Worm (Caenorhabditis elegans) whole organism, young adult: Measurements from ENCODE around the gene Y57E12B.4.
A peak's percentile ranks its signal among the peaks of the same experiment; 100 is the strongest.

Experiments
- B0261.1 ChIP-seq: sonication (generic microtip); optimal IDR thresholded peaks from 2 replicates; lab custom pipeline; 2016; ENCODE audit warnings: mild to moderate bottlenecking, missing genetic modification characterization, moderate library complexity, missing compliant biosample characterization
- B0336.3 ChIP-seq: fragments of 200-800 bp; sonication (Bioruptor generic); IDR thresholded peaks from 2 replicates; pipeline ENCODE4 v1.3.6; 2022; ENCODE audit warnings: missing genetic modification characterization, missing compliant biosample characterization
- C06A6.2 ChIP-seq: fragments of 200-800 bp; sonication (Bioruptor generic); conservative IDR thresholded peaks from 2 replicates; pipeline ENCODE4 v1.3.6; 2022; ENCODE audit warnings: missing genetic modification characterization, missing compliant biosample characterization
- D2030.7 ChIP-seq: fragments of 200-800 bp; sonication (Bioruptor generic); IDR thresholded peaks from 2 replicates; pipeline ENCODE4 v1.3.6; 2022; ENCODE audit warnings: missing genetic modification reagents, missing genetic modification characterization, missing compliant biosample characterization
- F37B4.10 ChIP-seq: fragments of 200-800 bp; sonication (Bioruptor generic); IDR thresholded peaks from 2 replicates; pipeline ENCODE4 v1.3.6; 2022; ENCODE audit warnings: missing genetic modification characterization, missing compliant biosample characterization
- F39B2.1 ChIP-seq: fragments of 200-800 bp; sonication (Bioruptor generic); IDR thresholded peaks from 2 replicates; pipeline ENCODE4 v1.3.6; 2022; ENCODE audit warnings: missing genetic modification reagents, missing genetic modification characterization, missing compliant biosample characterization
- F49E8.2 ChIP-seq: sonication (generic microtip); optimal IDR thresholded peaks from 3 replicates; lab custom pipeline; 2017; ENCODE audit warnings: missing genetic modification characterization, mild to moderate bottlenecking, missing compliant biosample characterization, antibody characterized with exemption, moderate library complexity; ENCODE audit not compliant: insufficient read depth
- F55B11.4 ChIP-seq: sonication (generic microtip); optimal IDR thresholded peaks from 2 replicates; lab custom pipeline; 2016; ENCODE audit warnings: missing compliant biosample characterization, missing genetic modification characterization, borderline replicate concordance; ENCODE audit not compliant: insufficient read depth
- T26A5.8 ChIP-seq: sonication (generic microtip); optimal IDR thresholded peaks from 2 replicates; lab custom pipeline; 2016; ENCODE audit warnings: missing genetic modification characterization, missing compliant biosample characterization
- aptf-3 ChIP-seq: fragments of 200-800 bp; sonication (Bioruptor generic); IDR thresholded peaks from 2 replicates; pipeline ENCODE4 v1.3.6; 2022; ENCODE audit warnings: missing genetic modification characterization, missing compliant biosample characterization
- athp-1 ChIP-seq: sonication (generic microtip); optimal IDR thresholded peaks from 2 replicates; lab custom pipeline; 2017; ENCODE audit warnings: mild to moderate bottlenecking, missing genetic modification characterization, missing compliant biosample characterization
- attf-3 ChIP-seq: fragments of 200-800 bp; sonication (Bioruptor generic); conservative IDR thresholded peaks from 2 replicates; pipeline ENCODE4 v1.3.6; 2022; ENCODE audit warnings: missing genetic modification reagents, missing genetic modification characterization, missing compliant biosample characterization
- attf-5 ChIP-seq: fragments of 200-800 bp; sonication (Bioruptor generic); optimal IDR thresholded peaks from 2 replicates; lab custom pipeline; 2018; ENCODE audit warnings: mild to moderate bottlenecking, missing genetic modification characterization, missing compliant biosample characterization
- bed-2 ChIP-seq: fragments of 200-800 bp; sonication (Bioruptor generic); IDR thresholded peaks from 2 replicates; pipeline ENCODE4 v1.3.6; 2022; ENCODE audit warnings: missing genetic modification reagents, missing genetic modification characterization, missing compliant biosample characterization
- dox-1 ChIP-seq: fragments of 200-800 bp; sonication (Bioruptor generic); IDR thresholded peaks from 2 replicates; pipeline ENCODE4 v1.3.6; 2022; ENCODE audit warnings: missing genetic modification reagents, missing genetic modification characterization, missing compliant biosample characterization
- efl-1 ChIP-seq: fragments of 150-350 bp; optimal IDR thresholded peaks from 2 replicates; lab custom pipeline; 2014; ENCODE audit warnings: missing biosample characterization, missing genetic modification reagents, missing genetic modification characterization
- egl-44 ChIP-seq: fragments of 200-800 bp; sonication (Bioruptor generic); IDR thresholded peaks from 2 replicates; pipeline ENCODE4 v1.3.6; 2022; ENCODE audit warnings: missing genetic modification reagents, missing genetic modification characterization, missing compliant biosample characterization
- ets-4 ChIP-seq: fragments of 200-800 bp; sonication (Bioruptor generic); optimal IDR thresholded peaks from 2 replicates; lab custom pipeline; 2018; ENCODE audit warnings: mild to moderate bottlenecking, missing genetic modification characterization, missing compliant biosample characterization
- gei-17 ChIP-seq: fragments of 200-800 bp; sonication (Bioruptor generic); optimal IDR thresholded peaks from 2 replicates; lab custom pipeline; 2018; ENCODE audit warnings: mild to moderate bottlenecking, missing genetic modification characterization, missing compliant biosample characterization
- him-1 ChIP-seq: sonication (generic microtip); optimal IDR thresholded peaks from 2 replicates; lab custom pipeline; 2016; ENCODE audit warnings: missing genotype, missing genetic modification reagents, missing genetic modification characterization, missing compliant biosample characterization
- lin-26 ChIP-seq: fragments of 200-800 bp; sonication (Bioruptor generic); IDR thresholded peaks from 2 replicates; pipeline ENCODE4 v1.3.6; 2022; ENCODE audit warnings: missing genetic modification reagents, missing genetic modification characterization, missing compliant biosample characterization
- lsy-27 ChIP-seq: sonication (generic microtip); optimal IDR thresholded peaks from 2 replicates; lab custom pipeline; 2017; ENCODE audit warnings: missing genetic modification characterization, mild to moderate bottlenecking, missing compliant biosample characterization, antibody characterized with exemption, missing genotype, borderline replicate concordance; ENCODE audit not compliant: insufficient read depth
- madf-3 ChIP-seq: fragments of 200-800 bp; sonication (Bioruptor generic); IDR thresholded peaks from 2 replicates; pipeline ENCODE4 v1.3.6; 2022; ENCODE audit warnings: missing genetic modification reagents, missing genetic modification characterization, missing compliant biosample characterization
- madf-6 ChIP-seq: fragments of 200-800 bp; sonication (Bioruptor generic); IDR thresholded peaks from 2 replicates; pipeline ENCODE4 v1.3.6; 2022; ENCODE audit warnings: missing genetic modification reagents, missing genetic modification characterization, missing compliant biosample characterization
- mxl-1 ChIP-seq: sonication (generic microtip); optimal IDR thresholded peaks from 2 replicates; lab custom pipeline; 2016; ENCODE audit warnings: missing genetic modification characterization, missing compliant biosample characterization
- nfya-2 ChIP-seq: fragments of 200-800 bp; sonication (Bioruptor generic); IDR thresholded peaks from 2 replicates; pipeline ENCODE4 v1.3.6; 2022; ENCODE audit warnings: missing genetic modification reagents, missing genetic modification characterization, missing compliant biosample characterization
- nhr-120 ChIP-seq: fragments of 200-800 bp; sonication (Bioruptor generic); IDR thresholded peaks from 2 replicates; pipeline ENCODE4 v1.3.6; 2022; ENCODE audit warnings: missing genetic modification characterization, missing compliant biosample characterization
- nhr-179 ChIP-seq: sonication (generic microtip); optimal IDR thresholded peaks from 2 replicates; lab custom pipeline; 2016; ENCODE audit warnings: mild to moderate bottlenecking, missing genetic modification characterization, missing compliant biosample characterization
- nhr-27 ChIP-seq: fragments of 200-800 bp; sonication (Bioruptor generic); optimal IDR thresholded peaks from 2 replicates; lab custom pipeline; 2018; ENCODE audit warnings: mild to moderate bottlenecking, missing genetic modification characterization, moderate library complexity, missing compliant biosample characterization
- nhr-90 ChIP-seq: sonication (generic microtip); optimal IDR thresholded peaks from 2 replicates; lab custom pipeline; 2016; ENCODE audit warnings: missing genotype, mild to moderate bottlenecking, missing genetic modification characterization, missing compliant biosample characterization
- rpc-1 ChIP-seq, 2 experiments: fragments of 150-350 bp in 1 of 2; sonication (generic microtip) in 1 of 2; optimal IDR thresholded peaks; 2 replicates each; lab custom pipeline; 2014 to 2018; ENCODE audit warnings: missing biosample characterization in 1 of 2, missing genetic modification characterization in 1 of 2, missing genetic modification reagents in 1 of 2, missing genotype in 1 of 2
- sdz-38 ChIP-seq: sonication (generic microtip); optimal IDR thresholded peaks from 2 replicates; lab custom pipeline; 2016; ENCODE audit warnings: missing genotype, missing genetic modification characterization, missing compliant biosample characterization
- sea-2 ChIP-seq: fragments of 200-800 bp; sonication (Bioruptor generic); IDR thresholded peaks from 2 replicates; pipeline ENCODE4 v1.3.6; 2022; ENCODE audit warnings: missing genetic modification characterization, missing compliant biosample characterization
- snpc-1.3 ChIP-seq: sonication (generic microtip); optimal IDR thresholded peaks from 2 replicates; lab custom pipeline; 2017; ENCODE audit warnings: missing genetic modification characterization, mild to moderate bottlenecking, missing compliant biosample characterization, antibody characterized with exemption, moderate library complexity, missing genotype, missing genetic modification reagents; ENCODE audit not compliant: insufficient read depth
- snpc-3.4 ChIP-seq: sonication (generic microtip); optimal IDR thresholded peaks from 2 replicates; lab custom pipeline; 2017; ENCODE audit warnings: missing genetic modification characterization, mild to moderate bottlenecking, missing compliant biosample characterization, antibody characterized with exemption, moderate library complexity, missing genotype, missing genetic modification reagents
- tbp1 ChIP-seq: fragments of 200-800 bp; sonication (Bioruptor generic); optimal IDR thresholded peaks from 2 replicates; lab custom pipeline; 2018; ENCODE audit warnings: mild to moderate bottlenecking, missing genetic modification characterization, missing compliant biosample characterization
- tlf-1 ChIP-seq: fragments of 200-800 bp; sonication (Bioruptor generic); optimal IDR thresholded peaks from 2 replicates; lab custom pipeline; 2018; ENCODE audit warnings: mild to moderate bottlenecking, missing genetic modification characterization, missing compliant biosample characterization
- zfh-2 ChIP-seq: fragments of 200-800 bp; sonication (Bioruptor generic); conservative IDR thresholded peaks from 2 replicates; pipeline ENCODE4 v1.3.6; 2022; ENCODE audit warnings: missing genetic modification reagents, missing genetic modification characterization, missing compliant biosample characterization
- zim-3 ChIP-seq: sonication (generic microtip); optimal IDR thresholded peaks from 2 replicates; lab custom pipeline; 2017; ENCODE audit warnings: mild to moderate bottlenecking, missing genetic modification characterization, moderate library complexity, missing compliant biosample characterization
- ztf-18 ChIP-seq: sonication (generic microtip); optimal IDR thresholded peaks from 2 replicates; lab custom pipeline; 2016; ENCODE audit warnings: missing genotype, mild to moderate bottlenecking, missing genetic modification characterization, missing compliant biosample characterization
- ztf-26 ChIP-seq: sonication (generic microtip); optimal IDR thresholded peaks from 2 replicates; lab custom pipeline; 2017; ENCODE audit warnings: missing genetic modification characterization, missing compliant biosample characterization
- ztf-3 ChIP-seq: fragments of 200-800 bp; sonication (Bioruptor generic); optimal IDR thresholded peaks from 2 replicates; lab custom pipeline; 2018; ENCODE audit warnings: mild to moderate bottlenecking, missing genetic modification characterization, missing compliant biosample characterization
- ztf-6 ChIP-seq: fragments of 200-800 bp; sonication (Bioruptor generic); IDR thresholded peaks from 2 replicates; pipeline ENCODE4 v1.3.6; 2022; ENCODE audit warnings: missing genetic modification reagents, missing genetic modification characterization, missing compliant biosample characterization

Y57E12B.4 gene

DNA sequence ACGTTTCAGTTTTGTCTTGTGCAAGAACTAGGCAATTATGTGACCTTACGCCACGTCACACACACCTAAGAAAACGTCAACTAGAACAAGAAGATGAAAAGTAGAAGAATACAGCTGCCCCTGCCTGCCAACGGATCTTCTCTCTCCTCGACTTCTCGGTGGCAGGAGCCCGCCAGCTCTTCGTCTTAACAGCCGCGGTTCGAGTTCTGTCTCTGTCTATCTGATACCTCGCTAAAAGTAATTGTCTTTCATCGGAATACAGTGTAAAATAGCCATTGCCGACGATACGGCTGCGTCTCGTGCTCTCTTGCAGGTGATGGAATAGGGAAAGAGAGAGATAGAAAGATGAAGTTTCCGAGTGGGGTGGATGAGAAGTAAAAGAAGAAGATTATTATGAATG, 17.1 kb downstream of the Y57E12B.4 start:
- TF ChIP-seq zfh-2 (peak; percentile 59), D2030.7 (GFP tag; lab: Robert Waterston, UW) (no peak)

DNA sequence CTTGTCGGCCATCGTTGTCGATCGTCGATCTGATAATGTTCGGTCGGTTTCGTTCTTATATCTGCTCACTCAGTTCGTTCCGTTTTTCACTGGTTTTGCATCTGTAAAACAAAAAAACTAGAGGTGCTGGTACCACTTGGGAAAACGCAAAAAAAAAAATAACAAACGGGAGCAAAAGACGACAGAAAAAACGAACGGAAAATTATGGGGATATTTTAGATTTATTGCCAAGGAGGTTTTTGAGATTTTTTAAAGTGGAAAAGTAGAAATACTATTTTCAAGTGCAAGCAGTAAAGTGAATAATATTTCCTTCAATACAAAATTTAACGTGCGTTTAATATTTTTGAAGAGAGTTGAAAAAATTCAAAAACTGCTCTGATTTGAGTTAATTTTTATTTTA, 18.4 kb downstream of the Y57E12B.4 start, which contains the start of gene unc-68:
Gene unc-68, minus strand, starts transcription at position 101 of the 400 bp plus-strand sequence.
- TF ChIP-seq gei-17 (GFP tag; lab: Kevin White, UChicago) (no peak), efl-1 (GFP tag; lab: Kevin White, UChicago) (no peak), ztf-6 (GFP tag; lab: Robert Waterston, UW) (no peak), madf-3 (GFP tag; lab: Robert Waterston, UW) (no peak), bed-2 (GFP tag; lab: Robert Waterston, UW) (no peak), nfya-2 (no peak), snpc-1.3 (tag; lab: Kevin White, UChicago) (no peak)
- TF ChIP-seq, all 124 proteins: peak for 0

DNA sequence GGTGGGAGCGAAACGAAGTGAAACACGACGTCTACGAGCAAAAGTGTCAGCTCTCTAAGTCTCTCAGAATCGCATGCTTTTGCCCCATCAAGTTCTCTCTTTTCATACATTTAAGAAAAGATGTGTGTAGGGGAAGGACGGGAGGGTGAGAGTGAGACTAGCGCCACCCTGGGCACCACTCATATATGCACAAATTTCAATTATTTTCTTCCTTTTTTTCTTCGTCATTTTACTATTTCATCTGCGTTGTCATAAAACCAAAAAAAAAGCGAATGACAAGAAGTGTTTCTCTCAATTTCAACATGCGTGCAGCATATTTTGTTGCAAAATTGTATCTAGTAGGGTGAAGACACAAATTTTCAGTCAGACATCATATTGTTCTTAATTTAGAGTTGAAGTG, 20.7 kb downstream of the Y57E12B.4 start:
- TF ChIP-seq aptf-3 = no peak
- no peak for TF ChIP-seq zim-3
- TF ChIP-seq F49E8.2 = no peak
- TF ChIP-seq tlf-1 = no peak
- TF ChIP-seq lsy-27 (tag; lab: Kevin White, UChicago) = no peak
- no peak for TF ChIP-seq efl-1 (GFP tag; lab: Kevin White, UChicago)
- TF ChIP-seq tbp1 (GFP tag; lab: Kevin White, UChicago) = no peak
- TF ChIP-seq F37B4.10 (GFP tag; lab: Robert Waterston, UW) = no peak
- no peak for TF ChIP-seq nhr-120
- no peak for TF ChIP-seq T26A5.8 (tag; lab: Kevin White, UChicago)
- no peak for TF ChIP-seq nhr-179 (tag; lab: Kevin White, UChicago)
- TF ChIP-seq F39B2.1 = no peak
- TF ChIP-seq sdz-38 (tag; lab: Kevin White, UChicago) = no peak
- TF ChIP-seq bed-2 (GFP tag; lab: Robert Waterston, UW) = no peak
- no peak for TF ChIP-seq B0261.1 (tag; lab: Kevin White, UChicago)
- no peak for TF ChIP-seq C06A6.2
- TF ChIP-seq gei-17 (GFP tag; lab: Kevin White, UChicago) = no peak
- TF ChIP-seq ets-4 (GFP tag; lab: Kevin White, UChicago) = no peak
- no peak for TF ChIP-seq nhr-27 (tag; lab: Kevin White, UChicago)
- TF ChIP-seq ztf-3 (GFP tag; lab: Kevin White, UChicago) = no peak

DNA sequence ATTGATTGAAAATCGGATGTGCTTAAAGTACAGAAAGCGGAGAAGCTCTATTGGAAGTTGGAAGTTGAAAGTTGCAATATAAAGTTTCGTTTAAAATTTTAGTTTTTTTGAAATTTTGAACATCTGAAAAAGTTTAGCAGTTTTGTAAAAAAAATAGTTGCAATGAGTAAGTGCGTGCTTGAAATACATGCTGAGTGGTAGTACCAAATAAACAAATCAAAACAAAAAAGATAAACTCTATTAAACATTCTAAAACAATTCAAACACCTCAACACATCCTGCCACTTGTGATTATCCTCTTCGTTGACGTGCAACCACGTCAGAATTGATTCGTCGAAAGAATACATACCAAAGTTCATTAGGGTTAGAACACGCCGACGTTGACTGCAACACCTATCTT, 28.1 kb downstream of the Y57E12B.4 start:
- TF ChIP-seq athp-1 (tag; lab: Kevin White, UChicago) = no peak
- TF ChIP-seq nhr-90 (tag; lab: Kevin White, UChicago) = no peak
- no peak for TF ChIP-seq attf-3
- TF ChIP-seq madf-3 (GFP tag; lab: Robert Waterston, UW) = no peak
- TF ChIP-seq ztf-26 = no peak
- TF ChIP-seq B0336.3 (GFP tag; lab: Robert Waterston, UW) = no peak

DNA sequence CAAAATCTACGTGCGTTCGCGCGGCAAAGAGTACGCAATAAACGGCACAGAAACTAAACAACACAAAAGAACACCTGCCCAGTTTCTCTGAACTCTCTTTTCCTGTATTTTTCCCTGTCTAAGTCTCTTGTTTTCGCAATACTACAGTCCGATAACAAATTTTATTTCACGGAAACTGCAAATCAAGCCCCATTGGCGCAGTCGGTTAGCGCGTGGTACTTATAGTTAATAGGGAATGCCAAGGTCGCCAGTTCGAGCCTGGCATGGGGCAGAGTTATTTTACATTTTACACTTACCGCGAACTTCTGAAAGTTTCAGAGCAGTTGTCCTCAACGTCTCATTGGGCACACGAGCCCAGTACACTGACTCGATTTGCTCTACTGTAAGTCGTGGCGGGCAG, 30.1 kb downstream of the Y57E12B.4 start:
- TF ChIP-seq zfh-2 = no peak
- TF ChIP-seq lin-26 (GFP tag; lab: Robert Waterston, UW) = peak; percentile 70; the same call in 1 of the 2 replicates
- TF ChIP-seq snpc-3.4 = no peak
- no peak for TF ChIP-seq mxl-1 (tag; lab: Kevin White, UChicago)
- 0 out of 2 replicates have a peak, but pooled peaks have one; percentile 24 for TF ChIP-seq egl-44 (GFP tag; lab: Robert Waterston, UW)
- no peak for TF ChIP-seq F37B4.10 (GFP tag; lab: Robert Waterston, UW)
- peak; percentile 84 for TF ChIP-seq tbp1 (GFP tag; lab: Kevin White, UChicago)
- peak; percentile 44 for TF ChIP-seq rpc-1 (optimal IDR thresholded peaks at IDR 0.05; lab: Kevin White, UChicago)
- peak; percentile 70 for TF ChIP-seq rpc-1 (tag; optimal IDR thresholded peaks at IDR 0.05; lab: Kevin White, UChicago)
- TF ChIP-seq attf-5 (GFP tag; lab: Kevin White, UChicago) = peak; percentile 0
- TF ChIP-seq F55B11.4 = no peak
- peak; percentile 66 for TF ChIP-seq B0261.1 (tag; lab: Kevin White, UChicago)
- no peak for TF ChIP-seq sea-2 (GFP tag; lab: Robert Waterston, UW)
- 0 out of 2 replicates have a peak, but pooled peaks have one; percentile 21 for TF ChIP-seq madf-6 (GFP tag; lab: Robert Waterston, UW)
- peak; percentile 52; the same call in 1 of the 2 replicates for TF ChIP-seq dox-1 (GFP tag; lab: Robert Waterston, UW)
- TF ChIP-seq ztf-18 (tag; lab: Kevin White, UChicago) = no peak
- TF ChIP-seq him-1 = no peak
